Fruit fly (Drosophila melanogaster) whole organism, embryonic: ENCODE data around the gene CG42487.

ENCODE experiments used
- Atf3 ChIP-seq: fragments of 200-800 bp; sonication (Bioruptor generic); optimal IDR thresholded peaks from 3 replicates; lab custom pipeline; 2016; ENCODE audit warnings: missing biosample characterization, missing genetic modification characterization
- Bgb ChIP-seq: fragments of 200-800 bp; sonication (Bioruptor generic); IDR thresholded peaks from 2 replicates; pipeline ENCODE4 v1.3.6; 2022; ENCODE audit warnings: missing biosample characterization, missing genetic modification characterization; ENCODE audit not compliant: partially characterized antibody
- Bteb2 ChIP-seq: fragments of 200-800 bp; sonication (Bioruptor generic); optimal IDR thresholded peaks from 2 replicates; lab custom pipeline; 2016; ENCODE audit warnings: missing biosample characterization, missing genetic modification characterization
- CG12659 ChIP-seq: fragments of 200-800 bp; sonication (Bioruptor generic); optimal IDR thresholded peaks from 3 replicates; lab custom pipeline; 2017; ENCODE audit warnings: mild to moderate bottlenecking, missing biosample characterization, missing genetic modification reagents, missing genetic modification characterization
- CG13287 ChIP-seq: fragments of 200-800 bp; sonication (Bioruptor generic); IDR thresholded peaks from 2 replicates; pipeline ENCODE4 v1.3.6; 2022; ENCODE audit warnings: missing biosample characterization, missing genetic modification characterization; ENCODE audit not compliant: partially characterized antibody
- CG15011 ChIP-seq: fragments of 200-800 bp; sonication (Bioruptor generic); optimal IDR thresholded peaks from 3 replicates; lab custom pipeline; 2018; ENCODE audit warnings: missing biosample characterization, mild to moderate bottlenecking, missing genetic modification characterization
- CG15479 ChIP-seq: fragments of 200-800 bp; sonication (Bioruptor generic); optimal IDR thresholded peaks from 3 replicates; lab custom pipeline; 2019; ENCODE audit warnings: missing biosample characterization, mild to moderate bottlenecking, missing genetic modification characterization, moderate library complexity
- CG15514 ChIP-seq: fragments of 200-800 bp; sonication (Bioruptor generic); optimal IDR thresholded peaks from 3 replicates; lab custom pipeline; 2017; ENCODE audit warnings: missing biosample characterization, missing genetic modification characterization, mild to moderate bottlenecking, moderate library complexity, missing genetic modification reagents
- CG17829 ChIP-seq: fragments of 200-800 bp; optimal IDR thresholded peaks from 2 replicates; lab custom pipeline; 2019; ENCODE audit warnings: missing biosample characterization, mild to moderate bottlenecking, missing genetic modification characterization, moderate library complexity
- CG1792 ChIP-seq: fragments of 200-800 bp; sonication (Bioruptor generic); optimal IDR thresholded peaks from 2 replicates; lab custom pipeline; 2016; ENCODE audit warnings: missing biosample characterization, missing genetic modification characterization
- CG2120 ChIP-seq: fragments of 200-800 bp; sonication (Bioruptor generic); optimal IDR thresholded peaks from 3 replicates; lab custom pipeline; 2016; ENCODE audit warnings: missing biosample characterization, missing genetic modification characterization
- CG2129 ChIP-seq: fragments of 200-800 bp; sonication (Bioruptor generic); IDR thresholded peaks from 2 replicates; pipeline ENCODE4 v1.3.6; 2022; ENCODE audit warnings: missing biosample characterization, missing genetic modification characterization; ENCODE audit not compliant: partially characterized antibody
- CG30431 ChIP-seq: fragments of 200-800 bp; sonication (Bioruptor generic); optimal IDR thresholded peaks from 2 replicates; lab custom pipeline; 2017; ENCODE audit warnings: missing biosample characterization, missing genetic modification characterization
- CG31441 ChIP-seq: fragments of 200-800 bp; sonication (Bioruptor generic); IDR thresholded peaks from 2 replicates; pipeline ENCODE4 v1.3.6; 2022; ENCODE audit warnings: missing biosample characterization, missing genetic modification characterization
- CG32767 ChIP-seq: fragments of 200-800 bp; sonication (Bioruptor generic); IDR thresholded peaks from 2 replicates; pipeline ENCODE4 v1.3.6; 2022; ENCODE audit warnings: missing biosample characterization, missing genetic modification characterization
- CG34224 ChIP-seq: fragments of 200-800 bp; sonication (Bioruptor generic); IDR thresholded peaks from 3 replicates; pipeline ENCODE4 v1.3.6; 2022; ENCODE audit warnings: missing biosample characterization, missing genetic modification characterization; ENCODE audit not compliant: partially characterized antibody
- CG43689 ChIP-seq: fragments of 200-800 bp; sonication (Bioruptor generic); IDR thresholded peaks from 2 replicates; pipeline ENCODE4 v1.3.6; 2022; ENCODE audit warnings: missing biosample characterization, missing genetic modification characterization
- CG4404 ChIP-seq: fragments of 200-800 bp; sonication (Bioruptor generic); IDR thresholded peaks from 2 replicates; pipeline ENCODE4 v1.3.6; 2022; ENCODE audit warnings: missing biosample characterization, missing genetic modification characterization
- CG4854 ChIP-seq: fragments of 200-800 bp; sonication (Bioruptor generic); optimal IDR thresholded peaks from 2 replicates; lab custom pipeline; 2016; ENCODE audit warnings: missing biosample characterization, missing genetic modification characterization, inconsistent platforms
- CG6272 ChIP-seq: fragments of 200-800 bp; sonication (Bioruptor generic); IDR thresholded peaks from 2 replicates; pipeline ENCODE4 v1.3.6; 2022; ENCODE audit warnings: missing biosample characterization, missing genetic modification characterization
- CG6689 ChIP-seq: fragments of 200-800 bp; sonication (Bioruptor generic); IDR thresholded peaks from 2 replicates; pipeline ENCODE4 v1.3.6; 2022; ENCODE audit warnings: missing biosample characterization, missing genetic modification characterization
- CG8359 ChIP-seq: fragments of 200-800 bp; sonication (Bioruptor generic); optimal IDR thresholded peaks from 2 replicates; lab custom pipeline; 2017; ENCODE audit warnings: missing biosample characterization, mild to moderate bottlenecking, missing genetic modification characterization, borderline replicate concordance
- CG9817 ChIP-seq: fragments of 200-800 bp; sonication (Bioruptor generic); optimal IDR thresholded peaks from 2 replicates; lab custom pipeline; 2018; ENCODE audit warnings: missing biosample characterization, mild to moderate bottlenecking, missing genetic modification characterization, moderate library complexity
- CTCF ChIP-seq: fragments of 200-800 bp; sonication (Bioruptor generic); optimal IDR thresholded peaks from 2 replicates; lab custom pipeline; 2017; ENCODE audit warnings: missing biosample characterization, mild to moderate bottlenecking, missing genetic modification characterization, moderate library complexity
- CrebB ChIP-seq: fragments of 200-800 bp; sonication (Bioruptor generic); optimal IDR thresholded peaks from 3 replicates; lab custom pipeline; 2018; ENCODE audit warnings: missing biosample characterization, mild to moderate bottlenecking, missing genetic modification characterization
- Dip3 ChIP-seq: fragments of 200-800 bp; sonication (Bioruptor generic); optimal IDR thresholded peaks from 3 replicates; lab custom pipeline; 2016; ENCODE audit warnings: missing biosample characterization, missing genetic modification characterization
- Dll ChIP-seq: fragments of 200-800 bp; sonication (Bioruptor generic); IDR thresholded peaks from 4 replicates; pipeline ENCODE4 v1.3.6; 2022; ENCODE audit warnings: missing biosample characterization, missing genetic modification characterization; ENCODE audit not compliant: partially characterized antibody
- HmgZ ChIP-seq: fragments of 200-800 bp; sonication (Bioruptor generic); optimal IDR thresholded peaks from 2 replicates; lab custom pipeline; 2018; ENCODE audit warnings: missing biosample characterization, mild to moderate bottlenecking, missing genetic modification characterization
- Hmx ChIP-seq: fragments of 200-800 bp; sonication (Bioruptor generic); optimal IDR thresholded peaks from 2 replicates; lab custom pipeline; 2016; ENCODE audit warnings: missing biosample characterization, missing genetic modification characterization
- Jarid2 ChIP-seq: fragments of 200-800 bp; sonication (Bioruptor generic); optimal IDR thresholded peaks from 3 replicates; lab custom pipeline; 2017; ENCODE audit warnings: mild to moderate bottlenecking, missing biosample characterization, missing genetic modification reagents, missing genetic modification characterization
- Kr ChIP-seq: fragments of 200-800 bp; sonication (Bioruptor generic); optimal IDR thresholded peaks from 2 replicates; lab custom pipeline; 2017; ENCODE audit warnings: missing biosample characterization, mild to moderate bottlenecking, missing genetic modification characterization
- Med ChIP-seq: fragments of 200-800 bp; sonication (Bioruptor generic); peaks from one replicate; lab custom pipeline; 2016; ENCODE audit warnings: missing biosample characterization, missing genetic modification characterization, mild to moderate bottlenecking, inconsistent platforms, moderate library complexity
- Oli ChIP-seq: fragments of 200-800 bp; sonication (Bioruptor generic); optimal IDR thresholded peaks from 2 replicates; lab custom pipeline; 2018; ENCODE audit warnings: missing biosample characterization, mild to moderate bottlenecking, missing genetic modification characterization, moderate library complexity
- PHDP ChIP-seq: fragments of 200-800 bp; sonication (Bioruptor generic); optimal IDR thresholded peaks from 3 replicates; lab custom pipeline; 2018; ENCODE audit warnings: missing biosample characterization, mild to moderate bottlenecking, missing genetic modification characterization, moderate library complexity
- Pdp1 ChIP-seq, 2 experiments: fragments of 200-800 bp; sonication (Bioruptor generic); optimal IDR thresholded peaks; 3 replicates each; lab custom pipeline; 2016; ENCODE audit warnings: missing biosample characterization in 2 of 2, missing genetic modification characterization in 2 of 2, mild to moderate bottlenecking in 1 of 2, moderate library complexity in 1 of 2
- Sox100B ChIP-seq: fragments of 200-800 bp; sonication (Bioruptor generic); optimal IDR thresholded peaks from 3 replicates; lab custom pipeline; 2018; ENCODE audit warnings: missing biosample characterization, mild to moderate bottlenecking, missing genetic modification characterization
- amos ChIP-seq: fragments of 200-800 bp; sonication (Bioruptor generic); IDR thresholded peaks from 2 replicates; pipeline ENCODE4 v1.3.6; 2022; ENCODE audit warnings: missing biosample characterization, missing genetic modification characterization; ENCODE audit not compliant: partially characterized antibody
- ap ChIP-seq: fragments of 200-800 bp; sonication (Bioruptor generic); IDR thresholded peaks from 2 replicates; pipeline ENCODE4 v1.3.6; 2022; ENCODE audit warnings: missing biosample characterization, missing genetic modification characterization
- bab2 ChIP-seq: fragments of 200-800 bp; sonication (Bioruptor generic); optimal IDR thresholded peaks from 2 replicates; lab custom pipeline; 2016; ENCODE audit warnings: missing biosample characterization, missing genetic modification characterization
- chinmo ChIP-seq: fragments of 200-800 bp; sonication (Bioruptor generic); IDR thresholded peaks from 4 replicates; pipeline ENCODE4 v1.3.6; 2022; ENCODE audit warnings: missing biosample characterization, missing genetic modification characterization; ENCODE audit not compliant: partially characterized antibody
- crp ChIP-seq, 2 experiments: fragments of 200-800 bp; sonication (Bioruptor generic); optimal IDR thresholded peaks; 2 replicates in 1 of 2; 3 replicates in 1 of 2; lab custom pipeline; 2017; ENCODE audit warnings: missing biosample characterization in 2 of 2, missing genetic modification characterization in 2 of 2, mild to moderate bottlenecking in 1 of 2, moderate library complexity in 1 of 2
- ham ChIP-seq: fragments of 200-800 bp; sonication (Bioruptor generic); IDR thresholded peaks from 2 replicates; pipeline ENCODE4 v1.3.6; 2022; ENCODE audit warnings: missing biosample characterization, missing genetic modification characterization
- klu ChIP-seq: fragments of 200-800 bp; sonication (Bioruptor generic); IDR thresholded peaks from 2 replicates; pipeline ENCODE4 v1.3.6; 2022; ENCODE audit warnings: missing biosample characterization, missing genetic modification characterization
- lov ChIP-seq, 2 experiments: fragments of 200-800 bp in 1 of 2; fragments of >200 bp in 1 of 2; sonication (Bioruptor generic) in 1 of 2; IDR thresholded peaks in 1 of 2; optimal IDR thresholded peaks in 1 of 2; 2 replicates in 1 of 2; 3 replicates in 1 of 2; pipeline versions ENCODE4 v1.3.6 to Lab custom; 2017 to 2022; ENCODE audit warnings: missing biosample characterization in 1 of 2, missing genetic modification characterization in 1 of 2
- p53 ChIP-seq: fragments of 200-800 bp; sonication (Bioruptor generic); optimal IDR thresholded peaks from 2 replicates; lab custom pipeline; 2016; ENCODE audit warnings: missing biosample characterization, missing genetic modification characterization
- pb ChIP-seq: fragments of 200-800 bp; sonication (Bioruptor generic); optimal IDR thresholded peaks from 3 replicates; lab custom pipeline; 2016; ENCODE audit warnings: missing biosample characterization, missing genetic modification characterization
- pzg ChIP-seq: fragments of 200-800 bp; sonication (Bioruptor generic); optimal IDR thresholded peaks from 3 replicates; lab custom pipeline; 2018; ENCODE audit warnings: missing biosample characterization, mild to moderate bottlenecking, missing genetic modification characterization, moderate library complexity
- sna ChIP-seq: fragments of 200-800 bp; sonication (Bioruptor generic); IDR thresholded peaks from 2 replicates; pipeline ENCODE4 v1.3.6; 2022; ENCODE audit warnings: missing biosample characterization, missing genetic modification characterization; ENCODE audit not compliant: partially characterized antibody
- tgo ChIP-seq: fragments of 200-800 bp; sonication (Bioruptor generic); IDR thresholded peaks from 3 replicates; pipeline ENCODE4 v1.3.6; 2022; ENCODE audit warnings: missing biosample characterization, missing genetic modification characterization

The CG42487 gene

DNA sequence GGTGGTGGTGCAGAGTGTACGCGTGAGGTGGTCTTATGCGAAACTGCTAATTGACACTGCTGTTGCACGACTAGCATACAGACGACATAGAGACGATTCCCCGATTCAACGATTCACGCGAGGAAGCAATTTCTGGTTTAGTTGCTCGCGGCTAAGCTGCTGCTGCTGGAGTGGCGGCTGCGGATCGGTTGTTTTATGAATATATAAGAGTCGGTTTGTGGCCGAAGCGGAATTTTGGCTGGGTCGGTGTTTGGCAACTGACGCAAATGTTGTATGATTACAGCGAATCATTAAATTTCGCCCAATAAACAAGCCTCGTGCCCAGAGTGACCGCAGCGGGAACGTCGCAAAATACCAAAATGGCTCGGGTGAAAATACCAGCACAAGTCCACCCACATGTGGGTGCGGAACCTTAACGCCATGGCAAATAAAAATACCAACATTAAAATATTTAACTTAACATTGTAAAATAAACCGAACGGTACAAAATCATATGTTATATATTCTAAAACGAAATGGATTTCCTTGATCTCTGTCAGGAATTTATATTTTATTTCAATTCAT is 11.3 kb downstream of the CG42487 start, which contains the start of gene mfrn (continued):
- no peak for TF ChIP-seq Sox100B
- no peak for TF ChIP-seq Kr (GFP tag; lab: Kevin White, UChicago)
- TF ChIP-seq Atf3 (GFP tag; lab: Kevin White, UChicago), result no peak
- TF ChIP-seq lov (optimal IDR thresholded peaks at IDR 0.05; lab: Kevin White, UChicago), result no peak
- TF ChIP-seq lov (GFP tag; IDR thresholded peaks at IDR 0.05; lab: Robert Waterston, UW), result no peak
- no peak for TF ChIP-seq CG1792 (GFP tag; lab: Kevin White, UChicago)
- TF ChIP-seq CG12659, result no peak
- no peak for TF ChIP-seq chinmo
- TF ChIP-seq Hmx (GFP tag; lab: Kevin White, UChicago), result no peak
- TF ChIP-seq CG8359, result no peak
- TF ChIP-seq pb, result no peak
- no peak for TF ChIP-seq CG6272
- no peak for TF ChIP-seq CG30431 (GFP tag; lab: Kevin White, UChicago)
- TF ChIP-seq Bgb (GFP tag; lab: Robert Waterston, UW), result peak; percentile 39; the same call in 1 of the 2 replicates
- peak; percentile 29; the same call in 1 of the 3 replicates for TF ChIP-seq CG34224 (GFP tag; lab: Robert Waterston, UW)
- TF ChIP-seq tgo (GFP tag; lab: Robert Waterston, UW), result no peak
- TF ChIP-seq Bteb2, result no peak
- peak; percentile 36 for TF ChIP-seq CG15479 (GFP tag; lab: Kevin White, UChicago)
- no peak for TF ChIP-seq CG2120 (GFP tag; lab: Kevin White, UChicago)
- TF ChIP-seq CG15011 (GFP tag; lab: Kevin White, UChicago), result no peak
- no peak for TF ChIP-seq Pdp1 (GFP tag; optimal IDR thresholded peaks at IDR 0.05; lab: Kevin White, UChicago)
- no peak for TF ChIP-seq CG32767 (GFP tag; lab: Robert Waterston, UW)
- no peak for TF ChIP-seq crp (GFP tag; optimal IDR thresholded peaks at IDR 0.05; lab: Kevin White, UChicago)
- TF ChIP-seq CG13287, result peak; percentile 26; the same call in 1 of the 2 replicates
- peak; percentile 30 for TF ChIP-seq HmgZ (tag; lab: Kevin White, UChicago)
- TF ChIP-seq ham, result no peak
- TF ChIP-seq CG9817 (tag; lab: Kevin White, UChicago), result no peak
- TF ChIP-seq sna (GFP tag; lab: Robert Waterston, UW), result 0 out of 2 replicates have a peak, but pooled peaks have one; percentile 20
- TF ChIP-seq CG6689 (GFP tag; lab: Robert Waterston, UW), result no peak
- no peak for TF ChIP-seq Dip3 (GFP tag; lab: Kevin White, UChicago)
- no peak for TF ChIP-seq p53 (GFP tag; lab: Kevin White, UChicago)
- TF ChIP-seq CTCF (GFP tag; lab: Kevin White, UChicago), result no peak
- no peak for TF ChIP-seq CG2129 (GFP tag; lab: Robert Waterston, UW)
- no peak for TF ChIP-seq CG17829 (tag; lab: Kevin White, UChicago)
- TF ChIP-seq bab2 (GFP tag; lab: Kevin White, UChicago), result no peak
- no peak for TF ChIP-seq CG4854 (GFP tag; lab: Kevin White, UChicago)
- TF ChIP-seq amos (GFP tag; lab: Robert Waterston, UW), result peak; percentile 26; the same call in 1 of the 2 replicates
- TF ChIP-seq PHDP, result no peak
- TF ChIP-seq ap (GFP tag; lab: Robert Waterston, UW), result no peak
- TF ChIP-seq CrebB, result no peak
- no peak for TF ChIP-seq CG15514 (GFP tag; lab: Kevin White, UChicago)
- peak; percentile 22 for TF ChIP-seq Jarid2 (GFP tag; lab: Kevin White, UChicago)
- no peak for TF ChIP-seq CG4404
- TF ChIP-seq CG43689 (GFP tag; lab: Robert Waterston, UW), result no peak
- peak; percentile 16; the same call in 1 of the 2 replicates for TF ChIP-seq klu
- TF ChIP-seq Med, result peak; percentile 69
- TF ChIP-seq CG31441 (GFP tag; lab: Robert Waterston, UW), result no peak
- no peak for TF ChIP-seq Dll (GFP tag; lab: Robert Waterston, UW)
- TF ChIP-seq Oli (tag; lab: Kevin White, UChicago), result no peak
- TF ChIP-seq pzg (GFP tag; lab: Kevin White, UChicago), result peak; percentile 68
